Fruit fly (Drosophila melanogaster): ENCODE data around the gene HemK1.

HemK1 gene

DNA sequence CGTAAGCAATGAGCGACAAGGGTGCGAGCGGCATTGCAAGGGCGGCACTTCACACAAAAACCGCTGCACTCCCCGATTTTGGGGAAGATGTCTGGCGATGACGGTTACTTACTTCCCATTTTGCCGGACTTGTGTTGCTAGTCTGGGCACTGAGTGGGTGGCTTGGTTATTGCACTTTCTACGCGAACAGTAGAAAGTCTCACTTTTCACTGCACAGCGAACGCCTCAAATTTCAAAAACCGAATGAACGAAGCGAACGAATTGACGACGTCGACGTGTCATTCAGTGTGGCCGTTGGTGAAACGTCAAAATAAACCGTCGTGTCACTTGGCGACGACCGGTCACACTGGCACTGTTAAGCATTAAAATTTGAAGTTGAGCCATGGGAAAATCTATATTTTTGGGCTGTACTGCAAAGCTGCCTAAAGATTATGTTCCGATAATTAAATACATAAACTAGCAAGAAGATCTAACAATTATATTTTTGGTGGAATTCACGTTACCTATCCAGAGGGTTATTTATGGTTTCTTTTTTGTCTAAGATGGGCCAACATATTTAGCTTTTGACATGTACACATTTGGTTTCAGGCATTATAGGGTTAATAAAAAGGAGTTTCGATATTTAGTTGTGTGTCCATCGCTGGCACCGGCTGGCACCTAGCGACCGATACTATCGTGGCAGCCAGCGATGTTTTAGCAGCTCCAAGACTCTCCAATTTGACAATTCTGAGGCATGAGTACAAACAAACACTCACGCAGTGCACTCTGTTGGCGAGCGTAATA, 12.9 kb upstream of the HemK1 start, which contains the start of the genes Sec61alpha and Daxx:
TSS of gene Sec61alpha (minus strand) at position 364 of the 783 bp plus-strand sequence.
TSS of gene Daxx (plus strand) at position 718 of the 783 bp plus-strand sequence.
- TF ChIP-seq dac (GFP tag; optimal IDR thresholded peaks at IDR 0.05) (peak; percentile 60), CG3032 (tag; optimal IDR thresholded peaks at IDR 0.05) (peak; percentile 79), Sox15 (GFP tag; optimal IDR thresholded peaks at IDR 0.05) (peak; percentile 81), Blimp-1 (GFP tag; optimal IDR thresholded peaks at IDR 0.05) (no peak), CG4318 (GFP tag; optimal IDR thresholded peaks at IDR 0.05) (no peak), CG15336 (GFP tag; IDR thresholded peaks at IDR 0.05) (peak; percentile 63), CG31627 (GFP tag; optimal IDR thresholded peaks at IDR 0.05) (peak; percentile 93), CG16779 (tag; optimal IDR thresholded peaks at IDR 0.05) (no peak), esn (GFP tag; optimal IDR thresholded peaks at IDR 0.05) (peak; percentile 85), Eip93F (GFP tag; optimal IDR thresholded peaks at IDR 0.05) (peak; percentile 80), CG6854 (GFP tag; optimal IDR thresholded peaks at IDR 0.05) (peak; percentile 66), net (GFP tag; optimal IDR thresholded peaks at IDR 0.05) (peak; percentile 64), acj6 (GFP tag; optimal IDR thresholded peaks at IDR 0.05) (peak; percentile 85), spab (GFP tag; optimal IDR thresholded peaks at IDR 0.05) (no peak), CG6792 (GFP tag; optimal IDR thresholded peaks at IDR 0.05) (peak; percentile 78), Eip78C (GFP tag) (peak; percentile 90), ss (GFP tag; optimal IDR thresholded peaks at IDR 0.05) (peak; percentile 9 to 41), CG8119 (GFP tag; IDR thresholded peaks at IDR 0.05) (peak; percentile 83), CG6808 (GFP tag; optimal IDR thresholded peaks at IDR 0.05) (peak; percentile 61), CG34406 (GFP tag; optimal IDR thresholded peaks at IDR 0.05) (peak; percentile 64), Ets21C (GFP tag; optimal IDR thresholded peaks at IDR 0.05) (peak; percentile 85), cyc (GFP tag; optimal IDR thresholded peaks at IDR 0.05) (peak; percentile 88), CG10669 (GFP tag; optimal IDR thresholded peaks at IDR 0.05) (peak; percentile 73), CG11294 (GFP tag; IDR thresholded peaks at IDR 0.05) (peak; percentile 74), vri (GFP tag; optimal IDR thresholded peaks at IDR 0.05) (peak; percentile 50), fd85E (GFP tag; optimal IDR thresholded peaks at IDR 0.05) (peak; percentile 62), Hr38 (GFP tag; optimal IDR thresholded peaks at IDR 0.05) (peak; percentile 66), CG10631 (GFP tag; optimal IDR thresholded peaks at IDR 0.05) (peak; percentile 86), svp (GFP tag) (peak; percentile 96), Sox14 (GFP tag; optimal IDR thresholded peaks at IDR 0.05) (peak; percentile 84), Lpt (GFP tag; optimal IDR thresholded peaks at IDR 0.05) (peak; percentile 46), pdm3 (GFP tag; optimal IDR thresholded peaks at IDR 0.05) (peak; percentile 89), CG32006 (GFP tag; optimal IDR thresholded peaks at IDR 0.05) (peak; percentile 77), Gug (GFP tag; IDR thresholded peaks at IDR 0.05) (peak; percentile 73), lz (GFP tag; optimal IDR thresholded peaks at IDR 0.05) (peak; percentile 90), CG1621 (tag; optimal IDR thresholded peaks at IDR 0.05) (peak; percentile 48), Eip75B (GFP tag; optimal IDR thresholded peaks at IDR 0.05) (peak; percentile 80), Hr4 (GFP tag; optimal IDR thresholded peaks at IDR 0.05) (no peak), fd59A (GFP tag; optimal IDR thresholded peaks at IDR 0.05) (peak; percentile 65), Ets96B (tag; optimal IDR thresholded peaks at IDR 0.05) (peak; percentile 58), eg (GFP tag; IDR thresholded peaks at IDR 0.05) (peak; percentile 83), Hr39 (GFP tag; optimal IDR thresholded peaks at IDR 0.05) (peak; percentile 92), fkh (GFP tag; optimal IDR thresholded peaks at IDR 0.05) (peak; percentile 64), CG11762 (GFP tag; optimal IDR thresholded peaks at IDR 0.05; ENCODE audit: insufficient read depth) (peak; percentile 74), CG9139 (GFP tag; optimal IDR thresholded peaks at IDR 0.05) (peak; percentile 1), OdsH (GFP tag; optimal IDR thresholded peaks at IDR 0.05) (peak; percentile 87), Sox102F (GFP tag; optimal IDR thresholded peaks at IDR 0.05) (peak; percentile 79), achi (GFP tag; optimal IDR thresholded peaks at IDR 0.05) (peak; percentile 93), CG3919 (GFP tag; optimal IDR thresholded peaks at IDR 0.05) (peak; percentile 85), CG6276 (GFP tag; optimal IDR thresholded peaks at IDR 0.05) (no peak)
